Fruit fly (Drosophila melanogaster) whole organism, prepupa: ENCODE results near the gene CG2260.

ENCODE experiments used
- Blimp-1 ChIP-seq: fragments of 200-800 bp; sonication (Bioruptor generic); optimal IDR thresholded peaks from 3 replicates; lab custom pipeline; 2017; ENCODE audit warnings: missing biosample characterization, missing genetic modification characterization, mild to moderate bottlenecking, moderate library complexity, missing genetic modification reagents
- CG10631 ChIP-seq: fragments of 200-800 bp; sonication (Bioruptor generic); optimal IDR thresholded peaks from 2 replicates; lab custom pipeline; 2016; ENCODE audit warnings: missing biosample characterization, missing genetic modification characterization
- CG10669 ChIP-seq: fragments of 200-800 bp; sonication (Bioruptor generic); optimal IDR thresholded peaks from 3 replicates; lab custom pipeline; 2018; ENCODE audit warnings: missing biosample characterization, mild to moderate bottlenecking, missing genetic modification characterization, moderate library complexity
- CG11294 ChIP-seq: fragments of 200-800 bp; sonication (Bioruptor generic); IDR thresholded peaks from 2 replicates; pipeline ENCODE4 v1.3.6; 2022; ENCODE audit warnings: missing biosample characterization, missing genetic modification characterization
- CG11762 ChIP-seq: fragments of 200-800 bp; sonication (Bioruptor generic); optimal IDR thresholded peaks from 3 replicates; lab custom pipeline; 2016; ENCODE audit warnings: missing biosample characterization, missing genetic modification characterization; ENCODE audit not compliant: insufficient read depth
- CG11902 ChIP-seq: fragments of 200-800 bp; sonication (Bioruptor generic); optimal IDR thresholded peaks from 3 replicates; lab custom pipeline; 2016; ENCODE audit warnings: missing biosample characterization, missing genetic modification characterization
- CG15336 ChIP-seq: fragments of 200-800 bp; sonication (Bioruptor generic); IDR thresholded peaks from 2 replicates; pipeline ENCODE4 v1.3.6; 2022; ENCODE audit warnings: missing biosample characterization, missing genetic modification characterization
- CG1621 ChIP-seq: fragments of 200-800 bp; sonication (Bioruptor generic); optimal IDR thresholded peaks from 3 replicates; lab custom pipeline; 2018; ENCODE audit warnings: missing biosample characterization, mild to moderate bottlenecking, missing genetic modification characterization
- CG16779 ChIP-seq: fragments of 200-800 bp; sonication (Bioruptor generic); optimal IDR thresholded peaks from 3 replicates; lab custom pipeline; 2017; ENCODE audit warnings: missing biosample characterization, mild to moderate bottlenecking, missing genetic modification characterization
- CG3032 ChIP-seq: fragments of 200-800 bp; optimal IDR thresholded peaks from 2 replicates; lab custom pipeline; 2019; ENCODE audit warnings: missing biosample characterization, mild to moderate bottlenecking, missing genetic modification characterization, moderate library complexity
- CG31627 ChIP-seq: fragments of 200-800 bp; sonication (Bioruptor generic); optimal IDR thresholded peaks from 3 replicates; lab custom pipeline; 2016; ENCODE audit warnings: missing biosample characterization, missing genetic modification characterization
- CG32006 ChIP-seq: fragments of 200-800 bp; sonication (Bioruptor generic); optimal IDR thresholded peaks from 3 replicates; lab custom pipeline; 2017; ENCODE audit warnings: missing biosample characterization, mild to moderate bottlenecking, missing genetic modification characterization
- CG34406 ChIP-seq: fragments of 200-800 bp; sonication (Bioruptor generic); optimal IDR thresholded peaks from 3 replicates; lab custom pipeline; 2016; ENCODE audit warnings: missing biosample characterization, missing genetic modification characterization
- CG3919 ChIP-seq: fragments of 200-800 bp; sonication (Bioruptor generic); optimal IDR thresholded peaks from 3 replicates; lab custom pipeline; 2016; ENCODE audit warnings: missing biosample characterization, missing genetic modification characterization
- CG6163 ChIP-seq: fragments of 200-800 bp; sonication (Bioruptor generic); IDR thresholded peaks from 3 replicates; pipeline ENCODE4 v1.3.6; 2022; ENCODE audit warnings: missing biosample characterization, missing genetic modification characterization
- CG6276 ChIP-seq: fragments of 200-800 bp; sonication (Bioruptor generic); optimal IDR thresholded peaks from 2 replicates; lab custom pipeline; 2017; ENCODE audit warnings: missing biosample characterization, mild to moderate bottlenecking, missing genetic modification characterization
- CG6808 ChIP-seq: fragments of 200-800 bp; sonication (Bioruptor generic); optimal IDR thresholded peaks from 3 replicates; lab custom pipeline; 2017; ENCODE audit warnings: missing biosample characterization, missing genetic modification characterization, mild to moderate bottlenecking, moderate library complexity, missing genetic modification reagents
- CG6854 ChIP-seq: fragments of 200-800 bp; sonication (Bioruptor generic); optimal IDR thresholded peaks from 2 replicates; lab custom pipeline; 2017; ENCODE audit warnings: missing biosample characterization, mild to moderate bottlenecking, missing genetic modification characterization
- CG7368 ChIP-seq: fragments of 200-800 bp; sonication (Bioruptor generic); optimal IDR thresholded peaks from 3 replicates; lab custom pipeline; 2016; ENCODE audit warnings: missing biosample characterization, missing genetic modification characterization
- CG8119 ChIP-seq: fragments of 200-800 bp; sonication (Bioruptor generic); IDR thresholded peaks from 3 replicates; pipeline ENCODE4 v1.3.6; 2022; ENCODE audit warnings: missing biosample characterization, missing genetic modification characterization
- CG8319 ChIP-seq: fragments of 200-800 bp; sonication (Bioruptor generic); optimal IDR thresholded peaks from 3 replicates; lab custom pipeline; 2016; ENCODE audit warnings: missing biosample characterization, missing genetic modification characterization
- CG9139 ChIP-seq: fragments of 200-800 bp; sonication (Bioruptor generic); optimal IDR thresholded peaks from 3 replicates; lab custom pipeline; 2017; ENCODE audit warnings: missing biosample characterization, mild to moderate bottlenecking, missing genetic modification characterization
- Eip78C ChIP-seq: fragments of 200-800 bp; sonication (Bioruptor generic); peaks from one replicate; lab custom pipeline; 2016; ENCODE audit warnings: missing biosample characterization, missing genetic modification characterization
- Eip93F ChIP-seq: fragments of 200-800 bp; sonication (Bioruptor generic); optimal IDR thresholded peaks from 2 replicates; lab custom pipeline; 2016; ENCODE audit warnings: missing biosample characterization, mild to moderate bottlenecking, missing genetic modification characterization
- Ets21C ChIP-seq: fragments of 200-800 bp; sonication (Bioruptor generic); optimal IDR thresholded peaks from 3 replicates; lab custom pipeline; 2016; ENCODE audit warnings: missing biosample characterization, missing genetic modification characterization
- Ets96B ChIP-seq: fragments of 200-800 bp; optimal IDR thresholded peaks from 2 replicates; lab custom pipeline; 2019; ENCODE audit warnings: missing biosample characterization, mild to moderate bottlenecking, missing genetic modification characterization, moderate library complexity
- Gug ChIP-seq: fragments of 200-800 bp; sonication (Bioruptor generic); IDR thresholded peaks from 2 replicates; pipeline ENCODE4 v1.3.6; 2022; ENCODE audit warnings: missing biosample characterization, missing genetic modification characterization
- Hr38 ChIP-seq: sonication (Bioruptor generic); optimal IDR thresholded peaks from 2 replicates; lab custom pipeline; 2016; ENCODE audit warnings: missing biosample characterization, missing genetic modification characterization
- Hr39 ChIP-seq: fragments of 200-800 bp; sonication (Bioruptor generic); optimal IDR thresholded peaks from 2 replicates; lab custom pipeline; 2016; ENCODE audit warnings: missing biosample characterization, missing genetic modification characterization
- Hr4 ChIP-seq: fragments of 200-800 bp; sonication (Bioruptor generic); optimal IDR thresholded peaks from 3 replicates; lab custom pipeline; 2016; ENCODE audit warnings: missing biosample characterization, missing genetic modification characterization
- Lpt ChIP-seq: fragments of 200-800 bp; sonication (Bioruptor generic); optimal IDR thresholded peaks from 3 replicates; lab custom pipeline; 2016; ENCODE audit warnings: missing biosample characterization, missing genetic modification characterization
- Met ChIP-seq: fragments of 200-800 bp; sonication (Bioruptor generic); optimal IDR thresholded peaks from 3 replicates; lab custom pipeline; 2016; ENCODE audit warnings: missing biosample characterization, missing genetic modification characterization
- OdsH ChIP-seq: fragments of 200-800 bp; sonication (Bioruptor generic); optimal IDR thresholded peaks from 3 replicates; lab custom pipeline; 2016; ENCODE audit warnings: missing biosample characterization, missing genetic modification characterization
- Smox ChIP-seq: fragments of 200-800 bp; sonication (Bioruptor generic); optimal IDR thresholded peaks from 3 replicates; lab custom pipeline; 2016; ENCODE audit warnings: missing biosample characterization, missing genetic modification characterization
- Sox102F ChIP-seq: fragments of 200-800 bp; sonication (Bioruptor generic); optimal IDR thresholded peaks from 2 replicates; lab custom pipeline; 2016; ENCODE audit warnings: missing biosample characterization, mild to moderate bottlenecking, missing genetic modification characterization
- Sox14 ChIP-seq: fragments of 200-800 bp; sonication (Bioruptor generic); optimal IDR thresholded peaks from 3 replicates; lab custom pipeline; 2016; ENCODE audit warnings: missing biosample characterization, missing genetic modification characterization
- achi ChIP-seq: fragments of 200-800 bp; sonication (Bioruptor generic); optimal IDR thresholded peaks from 3 replicates; lab custom pipeline; 2016; ENCODE audit warnings: missing biosample characterization, missing genetic modification characterization
- acj6 ChIP-seq: fragments of 200-800 bp; sonication (Bioruptor generic); optimal IDR thresholded peaks from 3 replicates; lab custom pipeline; 2016; ENCODE audit warnings: missing biosample characterization, missing genetic modification characterization
- cyc ChIP-seq: fragments of 200-800 bp; sonication (Bioruptor generic); optimal IDR thresholded peaks from 3 replicates; lab custom pipeline; 2016; ENCODE audit warnings: missing biosample characterization, missing genetic modification characterization
- dac ChIP-seq: fragments of 200-800 bp; sonication (Bioruptor generic); optimal IDR thresholded peaks from 2 replicates; lab custom pipeline; 2017; ENCODE audit warnings: missing biosample characterization, mild to moderate bottlenecking, missing genetic modification characterization
- dsx ChIP-seq: fragments of 200-800 bp; optimal IDR thresholded peaks from 3 replicates; lab custom pipeline; 2019; ENCODE audit warnings: missing biosample characterization, mild to moderate bottlenecking, missing genetic modification characterization, moderate library complexity; ENCODE audit not compliant: poor library complexity, severe bottlenecking
- eg ChIP-seq: fragments of 200-800 bp; sonication (Bioruptor generic); IDR thresholded peaks from 3 replicates; pipeline ENCODE4 v1.3.6; 2022; ENCODE audit warnings: missing biosample characterization, missing genetic modification characterization
- esn ChIP-seq: fragments of 200-800 bp; sonication (Bioruptor generic); optimal IDR thresholded peaks from 2 replicates; lab custom pipeline; 2016; ENCODE audit warnings: missing biosample characterization, mild to moderate bottlenecking, missing genetic modification characterization, moderate library complexity
- fd59A ChIP-seq: fragments of 200-800 bp; sonication (Bioruptor generic); optimal IDR thresholded peaks from 2 replicates; lab custom pipeline; 2017; ENCODE audit warnings: missing biosample characterization, mild to moderate bottlenecking, missing genetic modification characterization, missing genetic modification reagents
- fd85E ChIP-seq: fragments of 200-800 bp; sonication (Bioruptor generic); optimal IDR thresholded peaks from 3 replicates; lab custom pipeline; 2016; ENCODE audit warnings: missing biosample characterization, missing genetic modification characterization
- fkh ChIP-seq: fragments of 200-800 bp; sonication (Bioruptor generic); optimal IDR thresholded peaks from 3 replicates; lab custom pipeline; 2017; ENCODE audit warnings: missing biosample characterization, mild to moderate bottlenecking, missing genetic modification characterization, moderate library complexity
- lz ChIP-seq: fragments of 200-800 bp; sonication (Bioruptor generic); optimal IDR thresholded peaks from 3 replicates; lab custom pipeline; 2016; ENCODE audit warnings: missing biosample characterization, missing genetic modification characterization
- net ChIP-seq: fragments of 200-800 bp; sonication (Bioruptor generic); optimal IDR thresholded peaks from 3 replicates; lab custom pipeline; 2016; ENCODE audit warnings: missing biosample characterization, missing genetic modification characterization
- pdm3 ChIP-seq: fragments of 200-800 bp; sonication (Bioruptor generic); optimal IDR thresholded peaks from 3 replicates; lab custom pipeline; 2016; ENCODE audit warnings: missing biosample characterization, missing genetic modification characterization
- spab ChIP-seq: fragments of 200-800 bp; sonication (Bioruptor generic); optimal IDR thresholded peaks from 2 replicates; lab custom pipeline; 2017; ENCODE audit warnings: missing biosample characterization, mild to moderate bottlenecking, missing genetic modification characterization, missing genetic modification reagents
- ss ChIP-seq, 2 experiments: fragments of 200-800 bp; sonication (Bioruptor generic); optimal IDR thresholded peaks; 2 replicates in 1 of 2; 3 replicates in 1 of 2; lab custom pipeline; 2017 to 2018; ENCODE audit warnings: mild to moderate bottlenecking in 2 of 2, missing biosample characterization in 2 of 2, missing genetic modification characterization in 2 of 2, moderate library complexity in 1 of 2
- vri ChIP-seq: fragments of 200-800 bp; sonication (Bioruptor generic); optimal IDR thresholded peaks from 3 replicates; lab custom pipeline; 2016; ENCODE audit warnings: missing biosample characterization, mild to moderate bottlenecking, missing genetic modification characterization

The CG2260 gene

DNA sequence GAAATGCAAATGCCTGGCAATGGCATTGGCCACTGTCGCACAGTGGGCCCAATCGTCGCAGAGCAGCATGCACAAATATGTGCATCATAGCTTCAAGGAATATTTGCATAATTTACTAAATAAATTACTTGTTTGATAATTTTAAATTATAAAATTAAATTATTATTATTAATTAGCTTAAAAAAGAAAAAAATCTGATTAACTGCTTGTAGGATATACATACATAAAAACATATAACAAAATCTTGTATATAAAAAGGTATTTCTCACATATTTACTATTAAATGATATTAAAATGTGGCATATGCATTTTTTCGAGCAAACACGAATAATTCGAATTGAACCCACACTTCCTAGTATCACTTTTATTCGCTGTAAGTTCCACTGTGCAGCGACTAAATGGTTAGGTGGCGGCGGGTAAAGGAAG lies 4.3 kb upstream of the CG2260 start:
- no peak for TF ChIP-seq CG10669 (GFP tag; lab: Kevin White, UChicago)
- TF ChIP-seq Eip78C (GFP tag; lab: Kevin White, UChicago) = peak; percentile 67
- peak; percentile 54 for TF ChIP-seq CG15336 (GFP tag; lab: Robert Waterston, UW)
- no peak for TF ChIP-seq ss (GFP tag; optimal IDR thresholded peaks at IDR 0.05; lab: Kevin White, UChicago)
- no peak for TF ChIP-seq fd59A (GFP tag; lab: Kevin White, UChicago)
- TF ChIP-seq CG3032 (tag; lab: Kevin White, UChicago) = no peak
- no peak for TF ChIP-seq fd85E
- no peak for TF ChIP-seq CG31627 (GFP tag; lab: Kevin White, UChicago)
- TF ChIP-seq Ets21C (GFP tag; lab: Kevin White, UChicago) = no peak
- TF ChIP-seq Blimp-1 (GFP tag; lab: Kevin White, UChicago) = no peak
- peak; percentile 3 for TF ChIP-seq CG3919
- TF ChIP-seq Ets96B (tag; lab: Kevin White, UChicago) = no peak
- TF ChIP-seq OdsH (GFP tag; lab: Kevin White, UChicago) = peak; percentile 37
- TF ChIP-seq CG8319 (GFP tag; lab: Kevin White, UChicago) = no peak
- peak; percentile 47 for TF ChIP-seq CG6276 (GFP tag; lab: Kevin White, UChicago)
- no peak for TF ChIP-seq CG1621 (tag; lab: Kevin White, UChicago)
- no peak for TF ChIP-seq Met (GFP tag; lab: Kevin White, UChicago)
- TF ChIP-seq CG6163 (GFP tag; lab: Robert Waterston, UW) = 0 out of 3 replicates have a peak, but pooled peaks have one; percentile 21
- TF ChIP-seq CG16779 (tag; lab: Kevin White, UChicago) = no peak
- TF ChIP-seq fkh (GFP tag; lab: Kevin White, UChicago) = no peak
- TF ChIP-seq CG32006 = peak; percentile 81
- no peak for TF ChIP-seq Gug
- no peak for TF ChIP-seq dac (GFP tag; lab: Kevin White, UChicago)
- TF ChIP-seq Eip93F (GFP tag; lab: Kevin White, UChicago) = no peak
- TF ChIP-seq pdm3 (GFP tag; lab: Kevin White, UChicago) = no peak
- 0 out of 3 replicates have a peak, but pooled peaks have one; percentile 27 for TF ChIP-seq eg (GFP tag; lab: Robert Waterston, UW)
- TF ChIP-seq Sox102F (GFP tag; lab: Kevin White, UChicago) = no peak
- TF ChIP-seq esn (GFP tag; lab: Kevin White, UChicago) = no peak
- TF ChIP-seq vri = no peak
- TF ChIP-seq CG8119 = peak; percentile 48; the same call in 2 of the 3 replicates
- TF ChIP-seq CG11902 (GFP tag; lab: Kevin White, UChicago) = no peak
- TF ChIP-seq acj6 (GFP tag; lab: Kevin White, UChicago) = peak; percentile 12
- TF ChIP-seq CG6854 (GFP tag; lab: Kevin White, UChicago) = no peak
- no peak for TF ChIP-seq Sox14 (GFP tag; lab: Kevin White, UChicago)
- TF ChIP-seq CG11762 (GFP tag; lab: Kevin White, UChicago) = no peak
- TF ChIP-seq CG11294 (GFP tag; lab: Robert Waterston, UW) = peak; percentile 39; the same call in 1 of the 2 replicates
- peak; percentile 23 for TF ChIP-seq CG10631 (GFP tag; lab: Kevin White, UChicago)
- no peak for TF ChIP-seq CG9139
- TF ChIP-seq cyc = no peak
- TF ChIP-seq net (GFP tag; lab: Kevin White, UChicago) = no peak
- peak; percentile 23 for TF ChIP-seq achi (GFP tag; lab: Kevin White, UChicago)
- no peak for TF ChIP-seq lz (GFP tag; lab: Kevin White, UChicago)
- peak; percentile 6 for TF ChIP-seq Hr4 (GFP tag; lab: Kevin White, UChicago)
- TF ChIP-seq CG6808 (GFP tag; lab: Kevin White, UChicago) = no peak
- TF ChIP-seq spab (GFP tag; lab: Kevin White, UChicago) = no peak
- TF ChIP-seq Lpt (GFP tag; lab: Kevin White, UChicago) = peak; percentile 5
- TF ChIP-seq Smox (GFP tag; lab: Kevin White, UChicago) = no peak
- TF ChIP-seq CG34406 (GFP tag; lab: Kevin White, UChicago) = no peak
- no peak for TF ChIP-seq dsx (GFP tag; lab: Kevin White, UChicago)
- TF ChIP-seq Hr38 (GFP tag; lab: Kevin White, UChicago) = no peak
- no peak for TF ChIP-seq CG7368 (GFP tag; lab: Kevin White, UChicago)
- TF ChIP-seq Hr39 = no peak
